Fruit fly (Drosophila melanogaster): ENCODE measurements around the gene Cpr35B.

- TF ChIP-seq salm (tag; optimal IDR thresholded peaks at IDR 0.05) (peak; percentile 50), CG10654 (GFP tag; optimal IDR thresholded peaks at IDR 0.05) (no peak), CG13123 (GFP tag; optimal IDR thresholded peaks at IDR 0.05) (no peak), tx (GFP tag; optimal IDR thresholded peaks at IDR 0.05) (no peak), nmo (GFP tag; optimal IDR thresholded peaks at IDR 0.05) (no peak), ATbp (GFP tag; optimal IDR thresholded peaks at IDR 0.05) (no peak), CG5953 (GFP tag; IDR thresholded peaks at IDR 0.05) (no peak), chif (GFP tag; optimal IDR thresholded peaks at IDR 0.05) (no peak)
Observed at dm6 chr2L:14403568-14403967, 21.4 kb downstream of the Cpr35B start.

Data from whole organism, embryonic.